Fruit fly (Drosophila melanogaster) whole organism, embryonic: Measurements from ENCODE around the gene CG33090.

Source experiments
- ATbp ChIP-seq: fragments of 200-800 bp; sonication (Bioruptor generic); optimal IDR thresholded peaks from 2 replicates; lab custom pipeline; 2017; ENCODE audit warnings: missing biosample characterization, mild to moderate bottlenecking, missing genetic modification characterization, missing genetic modification reagents
- Abd-B ChIP-seq: fragments of 200-800 bp; sonication (Bioruptor generic); optimal IDR thresholded peaks from 2 replicates; lab custom pipeline; 2018; ENCODE audit warnings: missing biosample characterization, mild to moderate bottlenecking, missing genetic modification characterization, moderate library complexity
- Atf-2 ChIP-seq: fragments of 200-800 bp; sonication (Bioruptor generic); optimal IDR thresholded peaks from 2 replicates; lab custom pipeline; 2016; ENCODE audit warnings: missing biosample characterization, missing genetic modification characterization
- Awh ChIP-seq: fragments of 200-800 bp; sonication (Bioruptor generic); IDR thresholded peaks from 2 replicates; pipeline ENCODE4, ENCODE4 v1.3.6; 2022; ENCODE audit warnings: missing biosample characterization, missing genetic modification characterization
- Blimp-1 ChIP-seq: fragments of 200-800 bp; sonication (Bioruptor generic); optimal IDR thresholded peaks from 3 replicates; lab custom pipeline; 2018; ENCODE audit warnings: missing biosample characterization, missing genetic modification characterization, mild to moderate bottlenecking, moderate library complexity, missing genetic modification reagents
- Bteb2 ChIP-seq: fragments of 200-800 bp; sonication (Bioruptor generic); optimal IDR thresholded peaks from 2 replicates; lab custom pipeline; 2016; ENCODE audit warnings: missing biosample characterization, missing genetic modification characterization
- CG13775 ChIP-seq: fragments of 200-800 bp; sonication (Bioruptor generic); optimal IDR thresholded peaks from 3 replicates; lab custom pipeline; 2017; ENCODE audit warnings: missing biosample characterization, mild to moderate bottlenecking, missing genetic modification characterization
- CG17359 ChIP-seq: fragments of 200-800 bp; sonication (Bioruptor generic); optimal IDR thresholded peaks from 3 replicates; lab custom pipeline; 2018; ENCODE audit warnings: missing biosample characterization, mild to moderate bottlenecking, missing genetic modification characterization, moderate library complexity
- CG17361 ChIP-seq: fragments of 200-800 bp; sonication (Bioruptor generic); IDR thresholded peaks from 3 replicates; pipeline ENCODE4 v1.3.6; 2022; ENCODE audit warnings: missing biosample characterization, missing genetic modification characterization
- CG2120 ChIP-seq: fragments of 200-800 bp; sonication (Bioruptor generic); optimal IDR thresholded peaks from 3 replicates; lab custom pipeline; 2016; ENCODE audit warnings: missing biosample characterization, missing genetic modification characterization
- CG3163 ChIP-seq: fragments of 200-800 bp; sonication (Bioruptor generic); optimal IDR thresholded peaks from 3 replicates; lab custom pipeline; 2016; ENCODE audit warnings: missing biosample characterization, missing genetic modification characterization
- CG32772 ChIP-seq: fragments of 200-800 bp; sonication (Bioruptor generic); IDR thresholded peaks from 2 replicates; pipeline ENCODE4 v1.3.6; 2022; ENCODE audit warnings: missing biosample characterization, missing genetic modification characterization
- CG34376 ChIP-seq: fragments of 200-800 bp; sonication (Bioruptor generic); optimal IDR thresholded peaks from 2 replicates; lab custom pipeline; 2018; ENCODE audit warnings: missing biosample characterization, mild to moderate bottlenecking, missing genetic modification characterization
- CG7556 ChIP-seq: fragments of 200-800 bp; sonication (Bioruptor generic); optimal IDR thresholded peaks from 2 replicates; lab custom pipeline; 2017; ENCODE audit warnings: missing biosample characterization, mild to moderate bottlenecking, missing genetic modification characterization
- CG7786 ChIP-seq: fragments of 200-800 bp; sonication (Bioruptor generic); optimal IDR thresholded peaks from 2 replicates; lab custom pipeline; 2016; ENCODE audit warnings: missing biosample characterization, missing genetic modification characterization
- CTCF ChIP-seq: fragments of 200-800 bp; sonication (Bioruptor generic); optimal IDR thresholded peaks from 2 replicates; lab custom pipeline; 2017; ENCODE audit warnings: missing biosample characterization, mild to moderate bottlenecking, missing genetic modification characterization, moderate library complexity
- Dp ChIP-seq: fragments of 200-800 bp; sonication (Bioruptor generic); optimal IDR thresholded peaks from 2 replicates; lab custom pipeline; 2018; ENCODE audit warnings: missing biosample characterization, mild to moderate bottlenecking, missing genetic modification characterization, moderate library complexity
- Dref ChIP-seq: fragments of 200-800 bp; sonication (Bioruptor generic); IDR thresholded peaks from 2 replicates; pipeline ENCODE4 v1.3.6; 2022; ENCODE audit warnings: missing biosample characterization, missing genetic modification characterization
- Fer1 ChIP-seq: fragments of 200-800 bp; sonication (Bioruptor generic); optimal IDR thresholded peaks from 2 replicates; lab custom pipeline; 2017; ENCODE audit warnings: missing biosample characterization, mild to moderate bottlenecking, missing genetic modification characterization
- HHEX ChIP-seq: fragments of 200-800 bp; sonication (Bioruptor generic); optimal IDR thresholded peaks from 3 replicates; lab custom pipeline; 2017; ENCODE audit warnings: missing biosample characterization, mild to moderate bottlenecking, missing genetic modification characterization, missing genetic modification reagents
- HLH3B ChIP-seq: fragments of 200-800 bp; sonication (Bioruptor generic); IDR thresholded peaks from 2 replicates; pipeline ENCODE4 v1.3.6; 2022; ENCODE audit warnings: missing biosample characterization, missing genetic modification characterization
- HLHmδ ChIP-seq: fragments of 200-800 bp; sonication (Bioruptor generic); optimal IDR thresholded peaks from 2 replicates; lab custom pipeline; 2018; ENCODE audit warnings: missing biosample characterization, mild to moderate bottlenecking, missing genetic modification characterization, moderate library complexity
- HmgD ChIP-seq: fragments of 200-800 bp; sonication (Bioruptor generic); optimal IDR thresholded peaks from 3 replicates; lab custom pipeline; 2016; ENCODE audit warnings: missing biosample characterization, missing genetic modification characterization
- Hmr ChIP-seq: fragments of 200-800 bp; sonication (Bioruptor generic); optimal IDR thresholded peaks from 3 replicates; lab custom pipeline; 2017; ENCODE audit warnings: mild to moderate bottlenecking, missing biosample characterization, missing genetic modification reagents, missing genetic modification characterization
- Hr78 ChIP-seq, 2 experiments: fragments of 200-800 bp in 1 of 2; fragments of >200 bp in 1 of 2; sonication (Bioruptor generic) in 1 of 2; optimal IDR thresholded peaks; 2 replicates each; lab custom pipeline; 2017 to 2019; ENCODE audit warnings: missing biosample characterization in 2 of 2, missing genetic modification characterization in 2 of 2, mild to moderate bottlenecking in 1 of 2, moderate library complexity in 1 of 2
- Med ChIP-seq: fragments of 200-800 bp; sonication (Bioruptor generic); peaks from one replicate; lab custom pipeline; 2016; ENCODE audit warnings: missing biosample characterization, missing genetic modification characterization, mild to moderate bottlenecking, inconsistent platforms, moderate library complexity
- Oli ChIP-seq: fragments of 200-800 bp; sonication (Bioruptor generic); optimal IDR thresholded peaks from 2 replicates; lab custom pipeline; 2018; ENCODE audit warnings: missing biosample characterization, mild to moderate bottlenecking, missing genetic modification characterization, moderate library complexity
- Sox102F ChIP-seq: fragments of 200-800 bp; sonication (Bioruptor generic); optimal IDR thresholded peaks from 2 replicates; lab custom pipeline; 2018; ENCODE audit warnings: missing biosample characterization, mild to moderate bottlenecking, missing genetic modification characterization, moderate library complexity
- ab ChIP-seq: fragments of 200-800 bp; sonication (Bioruptor generic); optimal IDR thresholded peaks from 2 replicates; lab custom pipeline; 2016; ENCODE audit warnings: missing biosample characterization, missing genetic modification characterization
- al ChIP-seq: fragments of 200-800 bp; sonication (Bioruptor generic); IDR thresholded peaks from 2 replicates; pipeline ENCODE4 v1.3.6; 2022; ENCODE audit warnings: missing biosample characterization, missing genetic modification characterization
- chif ChIP-seq, 2 experiments: fragments of 200-800 bp; sonication (Bioruptor generic); optimal IDR thresholded peaks; 3 replicates each; lab custom pipeline; 2016; ENCODE audit warnings: missing biosample characterization in 2 of 2, missing genetic modification characterization in 2 of 2
- chm ChIP-seq: fragments of 200-800 bp; sonication (Bioruptor generic); IDR thresholded peaks from 2 replicates; pipeline ENCODE4 v1.3.6; 2022; ENCODE audit warnings: missing biosample characterization, missing genetic modification characterization
- exex ChIP-seq: fragments of 200-800 bp; sonication (Bioruptor generic); optimal IDR thresholded peaks from 4 replicates; lab custom pipeline; 2018; ENCODE audit warnings: missing biosample characterization, mild to moderate bottlenecking, missing genetic modification characterization, moderate library complexity
- fu2 ChIP-seq: fragments of 200-800 bp; sonication (Bioruptor generic); optimal IDR thresholded peaks from 2 replicates; lab custom pipeline; 2016; ENCODE audit warnings: missing biosample characterization, missing genetic modification characterization
- hkb ChIP-seq, 2 experiments: fragments of 200-800 bp in 1 of 2; fragments of >200 bp in 1 of 2; sonication (Bioruptor generic) in 1 of 2; IDR thresholded peaks in 1 of 2; optimal IDR thresholded peaks in 1 of 2; 2 replicates each; pipeline versions ENCODE4 v1.3.6 to Lab custom; 2017 to 2022; ENCODE audit warnings: missing biosample characterization in 1 of 2, missing genetic modification characterization in 1 of 2
- jumu ChIP-seq: fragments of 200-800 bp; sonication (Bioruptor generic); optimal IDR thresholded peaks from 3 replicates; lab custom pipeline; 2016; ENCODE audit warnings: missing biosample characterization, missing genetic modification characterization
- kay ChIP-seq: fragments of 200-800 bp; sonication (Bioruptor generic); optimal IDR thresholded peaks from 2 replicates; lab custom pipeline; 2016; ENCODE audit warnings: missing biosample characterization, missing genetic modification characterization
- kni ChIP-seq: fragments of 200-800 bp; sonication (Bioruptor generic); optimal IDR thresholded peaks from 3 replicates; lab custom pipeline; 2017; ENCODE audit warnings: mild to moderate bottlenecking, missing biosample characterization, missing genetic modification reagents, missing genetic modification characterization
- mirr ChIP-seq: fragments of 200-800 bp; sonication (Bioruptor generic); optimal IDR thresholded peaks from 3 replicates; lab custom pipeline; 2018; ENCODE audit warnings: missing biosample characterization, mild to moderate bottlenecking, missing genetic modification characterization
- pros ChIP-seq: fragments of 200-800 bp; sonication (Bioruptor generic); optimal IDR thresholded peaks from 3 replicates; lab custom pipeline; 2019; ENCODE audit warnings: missing biosample characterization, mild to moderate bottlenecking, missing genetic modification characterization, moderate library complexity
- row ChIP-seq: fragments of 200-800 bp; sonication (Bioruptor generic); IDR thresholded peaks from 3 replicates; pipeline ENCODE4 v1.3.6; 2022; ENCODE audit warnings: missing biosample characterization, missing genetic modification characterization
- sens ChIP-seq: fragments of 200-800 bp; sonication (Bioruptor generic); peaks from one replicate; lab custom pipeline; 2016; ENCODE audit warnings: missing biosample characterization, missing genetic modification characterization
- seq ChIP-seq: fragments of 200-800 bp; sonication (Bioruptor generic); IDR thresholded peaks from 2 replicates; pipeline ENCODE4 v1.3.6; 2022; ENCODE audit warnings: missing biosample characterization, missing genetic modification characterization
- sqz ChIP-seq: fragments of 200-800 bp; sonication (Bioruptor generic); optimal IDR thresholded peaks from 3 replicates; lab custom pipeline; 2018; ENCODE audit warnings: missing biosample characterization, mild to moderate bottlenecking, missing genetic modification characterization
- sug ChIP-seq: fragments of 200-800 bp; optimal IDR thresholded peaks from 2 replicates; lab custom pipeline; 2019; ENCODE audit warnings: missing biosample characterization, mild to moderate bottlenecking, missing genetic modification characterization, moderate library complexity
- tx ChIP-seq: fragments of 200-800 bp; sonication (Bioruptor generic); optimal IDR thresholded peaks from 2 replicates; lab custom pipeline; 2016; ENCODE audit warnings: missing biosample characterization, missing genetic modification characterization
- vfl ChIP-seq: fragments of 200-800 bp; sonication (Bioruptor generic); optimal IDR thresholded peaks from 2 replicates; lab custom pipeline; 2016; ENCODE audit warnings: missing biosample characterization, missing genetic modification characterization

CG33090 gene

DNA sequence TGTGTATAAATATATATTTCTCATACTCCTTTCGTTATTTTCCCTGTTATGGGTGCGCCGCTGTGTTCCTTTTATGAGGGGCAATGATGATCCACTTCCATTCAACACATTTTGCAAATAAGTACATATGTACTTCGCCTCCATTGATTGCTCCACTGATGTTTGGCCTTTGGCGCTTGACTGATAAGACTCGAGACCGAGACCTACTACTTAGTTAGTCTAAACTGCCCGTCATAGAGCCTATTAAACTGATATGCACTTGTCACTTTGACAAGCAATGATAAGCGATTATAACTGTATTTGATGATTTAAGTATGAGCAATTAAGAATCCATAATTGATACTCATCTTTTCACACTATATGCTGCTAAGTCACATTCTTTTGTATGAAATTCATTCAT lies 22.3 kb downstream of the CG33090 start:
- peak; percentile 90 for TF ChIP-seq exex (tag; lab: Kevin White, UChicago)
- TF ChIP-seq ATbp (GFP tag; lab: Kevin White, UChicago), result no peak
- TF ChIP-seq CG34376 (GFP tag; lab: Kevin White, UChicago), result peak; percentile 15
- TF ChIP-seq HLHmδ, result no peak
- TF ChIP-seq mirr (GFP tag; lab: Kevin White, UChicago), result peak; percentile 65
- peak; percentile 32 for TF ChIP-seq sug
- peak; percentile 21 for TF ChIP-seq sens (GFP tag; lab: Kevin White, UChicago)
- peak; percentile 30 for TF ChIP-seq Med (GFP tag; lab: Kevin White, UChicago)

- TF ChIP-seq HmgD (no peak), CG3163 (GFP tag; lab: Kevin White, UChicago) (no peak), CG7556 (GFP tag; lab: Kevin White, UChicago) (no peak), Blimp-1 (peak; percentile 12), sqz (peak; percentile 60), Awh (GFP tag; lab: Robert Waterston, UW) (0 out of 2 replicates have a peak, but pooled peaks have one; percentile 25), CG32772 (GFP tag; lab: Robert Waterston, UW) (peak; percentile 52), CG17359 (peak; percentile 25), chm (0 out of 2 replicates have a peak, but pooled peaks have one; percentile 62), Hr78 (GFP tag; optimal IDR thresholded peaks at IDR 0.05; lab: Kevin White, UChicago) (peak in 1 of 2 experiments; percentile 91), kni (GFP tag; lab: Kevin White, UChicago) (peak; percentile 49), seq (GFP tag; lab: Robert Waterston, UW) (0 out of 2 replicates have a peak, but pooled peaks have one; percentile 29), Dp (GFP tag; lab: Kevin White, UChicago) (no peak), kay (GFP tag; lab: Kevin White, UChicago) (no peak), Med (GFP tag; lab: Kevin White, UChicago) (peak; percentile 76), Dref (GFP tag; lab: Robert Waterston, UW) (no peak)
These were observed 22.9 kb downstream of the CG33090 start for dm6 chr2L:14356793-14357372.

dm6 chr2L:14358780-14359462 lies 25.0 kb downstream of the CG33090 start, which contains the start of gene Pgant35A:
Gene Pgant35A (plus strand): TSS chr2L:14359252.
- TF ChIP-seq vfl (GFP tag; lab: Kevin White, UChicago) (peak; percentile 8), CG2120 (peak; percentile 78), Sox102F (GFP tag; lab: Kevin White, UChicago) (peak; percentile 46), ab (GFP tag; lab: Kevin White, UChicago) (no peak), HHEX (GFP tag; lab: Kevin White, UChicago) (no peak), hkb (optimal IDR thresholded peaks at IDR 0.05; lab: Kevin White, UChicago) (peak; percentile 9), hkb (GFP tag; IDR thresholded peaks at IDR 0.05; lab: Robert Waterston, UW) (no peak), Abd-B (GFP tag; lab: Kevin White, UChicago) (peak; percentile 29), row (GFP tag; lab: Robert Waterston, UW) (peak; percentile 95), CG13775 (peak; percentile 50), jumu (GFP tag; lab: Kevin White, UChicago) (peak; percentile 9), Atf-2 (no peak), CG7786 (GFP tag; lab: Kevin White, UChicago) (peak; percentile 50), Oli (tag; lab: Kevin White, UChicago) (peak; percentile 22), HLH3B (GFP tag; lab: Robert Waterston, UW) (peak; percentile 20; the same call in 1 of the 2 replicates), CG17361 (GFP tag; lab: Robert Waterston, UW) (peak; percentile 70; the same call in 2 of the 3 replicates), fu2 (GFP tag; lab: Kevin White, UChicago) (peak; percentile 28), Bteb2 (GFP tag; lab: Kevin White, UChicago) (no peak), pros (GFP tag; lab: Kevin White, UChicago) (no peak), al (GFP tag; lab: Robert Waterston, UW) (no peak), tx (peak; percentile 9), Fer1 (GFP tag; lab: Kevin White, UChicago) (peak; percentile 27), CTCF (GFP tag; lab: Kevin White, UChicago) (no peak), chif (GFP tag; optimal IDR thresholded peaks at IDR 0.05; lab: Kevin White, UChicago) (peak in 1 of 2 experiments; percentile 28), Hmr (GFP tag; lab: Kevin White, UChicago) (peak; percentile 47)
